Worm (Caenorhabditis elegans): ENCODE data around the gene nhr-96.

ce11 chrV:2211936-2212335 lies 21.3 kb upstream of the nhr-96 start, which contains the start of gene nhr-133:
- TF ChIP-seq tbx-2 (tag; optimal IDR thresholded peaks at IDR 0.05), result no peak
- no peak for TF ChIP-seq nhr-11 (tag; optimal IDR thresholded peaks at IDR 0.05)
- no peak for TF ChIP-seq nfya-1 (tag; optimal IDR thresholded peaks at IDR 0.05)
- TF ChIP-seq unc-86 (tag; optimal IDR thresholded peaks at IDR 0.05), result no peak
- no peak for TF ChIP-seq pha-4 (tag; optimal IDR thresholded peaks at IDR 0.05)
